Fruit fly (Drosophila melanogaster) whole organism, wandering third instar larva: ENCODE results near the gene Sp7.

Experiments used
- Myc ChIP-seq: fragments of >200 bp; optimal IDR thresholded peaks from 2 replicates; lab custom pipeline; 2017
- fru ChIP-seq: fragments of 200-800 bp; sonication (Bioruptor generic); optimal IDR thresholded peaks from 3 replicates; lab custom pipeline; 2016; ENCODE audit warnings: missing biosample characterization, mild to moderate bottlenecking, missing genetic modification characterization
- sage ChIP-seq: fragments of 200-800 bp; sonication (Bioruptor generic); optimal IDR thresholded peaks from 2 replicates; lab custom pipeline; 2016; ENCODE audit warnings: missing biosample characterization, mild to moderate bottlenecking, missing genetic modification characterization

DNA sequence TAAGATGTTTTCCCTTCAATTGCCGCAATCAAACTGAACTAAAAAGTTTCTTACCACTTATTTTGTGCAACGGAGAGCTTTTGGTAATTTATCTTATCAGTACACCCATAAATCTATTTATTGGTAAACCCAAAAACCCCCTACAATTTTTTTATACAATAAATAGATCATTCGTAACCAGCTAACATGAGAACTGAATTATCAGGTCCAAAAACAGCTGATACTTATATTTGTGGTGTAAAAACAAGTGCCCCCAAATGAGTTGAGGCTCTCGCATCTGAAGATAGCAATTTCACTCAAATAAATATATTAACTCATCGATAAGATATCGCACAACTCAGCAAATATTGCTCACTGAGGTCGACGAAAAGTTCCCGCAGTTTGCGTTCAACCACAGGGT, 28.3 kb downstream of the Sp7 start, which contains the start of gene CG18748:
- TF ChIP-seq sage (GFP tag; lab: Kevin White, UChicago): no peak
- TF ChIP-seq fru (GFP tag; lab: Kevin White, UChicago): no peak
- TF ChIP-seq Myc (lab: Kevin White, UChicago): no peak
